Fruit fly (Drosophila melanogaster): Measurements from ENCODE around the gene CG6153.

Gene CG6153

dm6 chr2L:12721794-12722315, 29.1 kb downstream of the CG6153 start, which contains the start of gene Pih1D1:
TSS of gene Pih1D1 (minus strand) at chr2L:12721843.
- TF ChIP-seq toe (GFP tag; optimal IDR thresholded peaks at IDR 0.05) (peak; percentile 96), CG12768 (GFP tag; optimal IDR thresholded peaks at IDR 0.05) (peak; percentile 95), kay (GFP tag; ENCODE audit: borderline replicate concordance) (no peak), CG7045 (GFP tag; optimal IDR thresholded peaks at IDR 0.05) (peak; percentile 97), Hr96 (GFP tag; optimal IDR thresholded peaks at IDR 0.05) (peak; percentile 91), bab1 (GFP tag; optimal IDR thresholded peaks at IDR 0.05) (peak; percentile 94), pad (GFP tag; optimal IDR thresholded peaks at IDR 0.05) (peak; percentile 87), CG7101 (tag; optimal IDR thresholded peaks at IDR 0.05) (peak; percentile 91), Crg-1 (GFP tag; optimal IDR thresholded peaks at IDR 0.05) (peak; percentile 82), CG14711 (tag; optimal IDR thresholded peaks at IDR 0.05) (peak; percentile 85), CG5204 (GFP tag; optimal IDR thresholded peaks at IDR 0.05) (peak; percentile 94), Mnt (GFP tag; optimal IDR thresholded peaks at IDR 0.05) (peak; percentile 55), cic (GFP tag; optimal IDR thresholded peaks at IDR 0.05) (no peak), ovo (GFP tag; optimal IDR thresholded peaks at IDR 0.05) (peak; percentile 84), CG33017 (tag; optimal IDR thresholded peaks at IDR 0.05) (peak; percentile 90), CG11617 (GFP tag; optimal IDR thresholded peaks at IDR 0.05) (peak; percentile 92), tj (GFP tag; optimal IDR thresholded peaks at IDR 0.05) (peak; percentile 73), cnc (optimal IDR thresholded peaks at IDR 0.05) (no peak), CG1620 (GFP tag; optimal IDR thresholded peaks at IDR 0.05) (peak; percentile 92), Clk (GFP tag; optimal IDR thresholded peaks at IDR 0.05) (peak; percentile 94)

Data from whole organism, adult.